Fruit fly (Drosophila melanogaster) whole organism, embryonic: ENCODE results near the gene CG11600.
A peak's percentile ranks its signal among the peaks of the same experiment; 100 is the strongest.

Source experiments
- Abd-B ChIP-seq: fragments of 200-800 bp; sonication (Bioruptor generic); optimal IDR thresholded peaks from 2 replicates; lab custom pipeline; 2018; ENCODE audit warnings: missing biosample characterization, mild to moderate bottlenecking, missing genetic modification characterization, moderate library complexity
- Adf1 ChIP-seq: fragments of 200-800 bp; sonication (Bioruptor generic); IDR thresholded peaks from 2 replicates; pipeline ENCODE4 v1.3.6; 2022; ENCODE audit warnings: missing biosample characterization, missing genetic modification characterization
- CG12769 ChIP-seq: fragments of 200-800 bp; sonication (Bioruptor generic); optimal IDR thresholded peaks from 2 replicates; lab custom pipeline; 2019; ENCODE audit warnings: missing biosample characterization, mild to moderate bottlenecking, missing genetic modification characterization, moderate library complexity
- CG13287 ChIP-seq: fragments of 200-800 bp; sonication (Bioruptor generic); IDR thresholded peaks from 2 replicates; pipeline ENCODE4 v1.3.6; 2022; ENCODE audit warnings: missing biosample characterization, missing genetic modification characterization; ENCODE audit not compliant: partially characterized antibody
- CG15269 ChIP-seq: fragments of 200-800 bp; sonication (Bioruptor generic); optimal IDR thresholded peaks from 2 replicates; lab custom pipeline; 2018; ENCODE audit warnings: missing biosample characterization, mild to moderate bottlenecking, missing genetic modification characterization, moderate library complexity
- CG16779 ChIP-seq: fragments of 200-800 bp; sonication (Bioruptor generic); IDR thresholded peaks from 2 replicates; pipeline ENCODE4 v1.3.6; 2022; ENCODE audit warnings: missing biosample characterization, missing genetic modification characterization
- CG18619 ChIP-seq: fragments of 200-800 bp; sonication (Bioruptor generic); optimal IDR thresholded peaks from 3 replicates; lab custom pipeline; 2017; ENCODE audit warnings: missing biosample characterization, mild to moderate bottlenecking, missing genetic modification characterization
- CG18764 ChIP-seq: fragments of 200-800 bp; sonication (Bioruptor generic); optimal IDR thresholded peaks from 3 replicates; lab custom pipeline; 2016; ENCODE audit warnings: missing biosample characterization, missing genetic modification characterization
- CG7372 ChIP-seq: fragments of 200-800 bp; sonication (Bioruptor generic); IDR thresholded peaks from 2 replicates; pipeline ENCODE4 v1.3.6; 2022; ENCODE audit warnings: missing biosample characterization, missing genetic modification characterization
- CG7987 ChIP-seq: fragments of 200-800 bp; sonication (Bioruptor generic); optimal IDR thresholded peaks from 2 replicates; lab custom pipeline; 2018; ENCODE audit warnings: missing biosample characterization, mild to moderate bottlenecking, missing genetic modification characterization, moderate library complexity
- CG8944 ChIP-seq: fragments of 200-800 bp; sonication (Bioruptor generic); optimal IDR thresholded peaks from 3 replicates; lab custom pipeline; 2016; ENCODE audit warnings: missing biosample characterization, missing genetic modification characterization
- Dll ChIP-seq: fragments of 200-800 bp; sonication (Bioruptor generic); IDR thresholded peaks from 4 replicates; pipeline ENCODE4 v1.3.6; 2022; ENCODE audit warnings: missing biosample characterization, missing genetic modification characterization; ENCODE audit not compliant: partially characterized antibody
- Eip74EF ChIP-seq, 2 experiments: fragments of 200-800 bp in 1 of 2; fragments of >200 bp in 1 of 2; sonication (Bioruptor generic) in 1 of 2; optimal IDR thresholded peaks; 2 replicates each; lab custom pipeline; 2017 to 2019; ENCODE audit warnings: missing biosample characterization in 2 of 2, missing genetic modification characterization in 2 of 2, mild to moderate bottlenecking in 1 of 2, moderate library complexity in 1 of 2
- Ets97D ChIP-seq: fragments of 200-800 bp; sonication (Bioruptor generic); optimal IDR thresholded peaks from 3 replicates; lab custom pipeline; 2016; ENCODE audit warnings: missing biosample characterization, missing genetic modification characterization
- Hmr ChIP-seq: fragments of 200-800 bp; sonication (Bioruptor generic); optimal IDR thresholded peaks from 3 replicates; lab custom pipeline; 2017; ENCODE audit warnings: mild to moderate bottlenecking, missing biosample characterization, missing genetic modification reagents, missing genetic modification characterization
- MTF-1 ChIP-seq: fragments of 200-800 bp; sonication (Bioruptor generic); optimal IDR thresholded peaks from 2 replicates; lab custom pipeline; 2018; ENCODE audit warnings: missing biosample characterization, mild to moderate bottlenecking, missing genetic modification characterization, borderline replicate concordance
- Med ChIP-seq: fragments of 200-800 bp; sonication (Bioruptor generic); peaks from one replicate; lab custom pipeline; 2016; ENCODE audit warnings: missing biosample characterization, missing genetic modification characterization, mild to moderate bottlenecking, inconsistent platforms, moderate library complexity
- Scr ChIP-seq: fragments of 200-800 bp; sonication (Bioruptor generic); IDR thresholded peaks from 2 replicates; pipeline ENCODE4 v1.3.6; 2022; ENCODE audit warnings: missing biosample characterization, missing genetic modification characterization; ENCODE audit not compliant: partially characterized antibody
- Trl ChIP-seq, 3 experiments: fragments of >200 bp in 2 of 3; fragments of 200-800 bp in 1 of 3; sonication (Bioruptor generic) in 1 of 3; optimal IDR thresholded peaks; 2 replicates in 1 of 3; 3 replicates in 2 of 3; lab custom pipeline; 2016 to 2017; ENCODE audit warnings: missing biosample characterization in 1 of 3, missing genetic modification characterization in 1 of 3
- Usf ChIP-seq: fragments of 200-800 bp; sonication (Bioruptor generic); optimal IDR thresholded peaks from 2 replicates; lab custom pipeline; 2017; ENCODE audit warnings: missing genotype, missing biosample characterization, missing genetic modification characterization
- Xrp1 ChIP-seq: fragments of 200-800 bp; sonication (Bioruptor generic); IDR thresholded peaks from 2 replicates; pipeline ENCODE4 v1.3.6; 2022; ENCODE audit warnings: missing biosample characterization, missing genetic modification characterization
- ase ChIP-seq: fragments of 200-800 bp; sonication (Bioruptor generic); IDR thresholded peaks from 3 replicates; pipeline ENCODE4 v1.3.6; 2022; ENCODE audit warnings: missing biosample characterization, missing genetic modification characterization
- bbx ChIP-seq: fragments of 200-800 bp; sonication (Bioruptor generic); IDR thresholded peaks from 2 replicates; pipeline ENCODE4 v1.3.6; 2022; ENCODE audit warnings: missing biosample characterization, missing genetic modification characterization; ENCODE audit not compliant: partially characterized antibody
- chinmo ChIP-seq: fragments of 200-800 bp; sonication (Bioruptor generic); IDR thresholded peaks from 4 replicates; pipeline ENCODE4 v1.3.6; 2022; ENCODE audit warnings: missing biosample characterization, missing genetic modification characterization; ENCODE audit not compliant: partially characterized antibody
- da ChIP-seq: fragments of 200-800 bp; sonication (Bioruptor generic); optimal IDR thresholded peaks from 2 replicates; lab custom pipeline; 2016; ENCODE audit warnings: missing biosample characterization, missing genetic modification characterization
- dm ChIP-seq: fragments of 200-800 bp; sonication (Bioruptor generic); optimal IDR thresholded peaks from 3 replicates; lab custom pipeline; 2016; ENCODE audit warnings: missing biosample characterization, missing genetic modification characterization
- eyg ChIP-seq: fragments of 200-800 bp; sonication (Bioruptor generic); optimal IDR thresholded peaks from 3 replicates; lab custom pipeline; 2016; ENCODE audit warnings: missing biosample characterization, missing genetic modification characterization
- lab ChIP-seq: fragments of 200-800 bp; sonication (Bioruptor generic); optimal IDR thresholded peaks from 3 replicates; lab custom pipeline; 2017; ENCODE audit warnings: missing biosample characterization, missing genetic modification characterization, mild to moderate bottlenecking, moderate library complexity, missing genetic modification reagents
- lbe ChIP-seq: fragments of 200-800 bp; sonication (Bioruptor generic); optimal IDR thresholded peaks from 2 replicates; lab custom pipeline; 2016; ENCODE audit warnings: missing biosample characterization, mild to moderate bottlenecking, missing genetic modification characterization
- nau ChIP-seq: fragments of 200-800 bp; sonication (Bioruptor generic); optimal IDR thresholded peaks from 3 replicates; lab custom pipeline; 2017; ENCODE audit warnings: missing biosample characterization, mild to moderate bottlenecking, missing genetic modification characterization, missing genetic modification reagents
- onecut ChIP-seq: fragments of 200-800 bp; sonication (Bioruptor generic); IDR thresholded peaks from 2 replicates; pipeline ENCODE4 v1.3.6; 2022; ENCODE audit warnings: missing biosample characterization, missing genetic modification characterization
- peb ChIP-seq: fragments of 200-800 bp; sonication (Bioruptor generic); IDR thresholded peaks from 2 replicates; pipeline ENCODE4 v1.3.6; 2022; ENCODE audit warnings: missing biosample characterization, missing genetic modification characterization
- pum ChIP-seq: fragments of 200-800 bp; sonication (Bioruptor generic); optimal IDR thresholded peaks from 2 replicates; lab custom pipeline; 2016; ENCODE audit warnings: missing biosample characterization, missing genetic modification characterization
- sd ChIP-seq: fragments of 200-800 bp; sonication (Bioruptor generic); optimal IDR thresholded peaks from 3 replicates; lab custom pipeline; 2018; ENCODE audit warnings: missing biosample characterization, mild to moderate bottlenecking, missing genetic modification characterization, moderate library complexity
- usp ChIP-seq: fragments of >200 bp; optimal IDR thresholded peaks from 2 replicates; lab custom pipeline; 2017; ENCODE audit warnings: missing biosample characterization, missing genetic modification characterization
- z ChIP-seq: fragments of 200-800 bp; sonication (Bioruptor generic); IDR thresholded peaks from 3 replicates; pipeline ENCODE4 v1.3.6; 2022; ENCODE audit warnings: missing biosample characterization, missing genetic modification characterization
- zen2 ChIP-seq: fragments of 200-800 bp; sonication (Bioruptor generic); IDR thresholded peaks from 3 replicates; pipeline ENCODE4 v1.3.6; 2022; ENCODE audit warnings: missing biosample characterization, missing genetic modification characterization; ENCODE audit not compliant: partially characterized antibody

The CG11600 gene

dm6 chr3R:12595187-12595889 lies 41.0 kb upstream of the CG11600 start, which contains the start of gene Octbeta2R (continued):
- TF ChIP-seq lbe (GFP tag; lab: Kevin White, UChicago) (no peak), CG18764 (GFP tag; lab: Kevin White, UChicago) (no peak), Ets97D (GFP tag; lab: Kevin White, UChicago) (no peak), CG18619 (GFP tag; lab: Kevin White, UChicago) (no peak), Xrp1 (GFP tag; lab: Robert Waterston, UW) (no peak), lab (GFP tag; lab: Kevin White, UChicago) (peak; percentile 30), CG7372 (peak; percentile 91), eyg (GFP tag; lab: Kevin White, UChicago) (no peak), Abd-B (GFP tag; lab: Kevin White, UChicago) (no peak), nau (GFP tag; lab: Kevin White, UChicago) (no peak), Med (GFP tag; lab: Kevin White, UChicago) (peak; percentile 78), CG8944 (GFP tag; lab: Kevin White, UChicago) (no peak), MTF-1 (no peak), sd (tag; lab: Kevin White, UChicago) (peak; percentile 72), da (GFP tag; lab: Kevin White, UChicago) (no peak), CG15269 (peak; percentile 9), CG12769 (peak; percentile 22), Hmr (peak; percentile 1), Usf (no peak), onecut (GFP tag; lab: Robert Waterston, UW) (no peak), CG16779 (0 out of 2 replicates have a peak, but pooled peaks have one; percentile 62), CG13287 (GFP tag; lab: Robert Waterston, UW) (peak; percentile 55; the same call in 1 of the 2 replicates), dm (GFP tag; lab: Kevin White, UChicago) (no peak)

dm6 chr3R:12595890-12596215 lies 40.5 kb upstream of the CG11600 start:
- TF ChIP-seq Eip74EF (GFP tag; optimal IDR thresholded peaks at IDR 0.05; lab: Kevin White, UChicago), result peak in 1 of 2 experiments; percentile 10
- TF ChIP-seq chinmo (GFP tag; lab: Robert Waterston, UW), result peak; percentile 82; the same call in 2 of the 4 replicates
- no peak for TF ChIP-seq pum (GFP tag; lab: Kevin White, UChicago)
- TF ChIP-seq Adf1 (GFP tag; lab: Robert Waterston, UW), result peak; percentile 99
- TF ChIP-seq CG7987, result no peak
- TF ChIP-seq usp (GFP tag; lab: Kevin White, UChicago), result no peak
- 0 out of 4 replicates have a peak, but pooled peaks have one; percentile 27 for TF ChIP-seq Dll (GFP tag; lab: Robert Waterston, UW)
- TF ChIP-seq zen2 (GFP tag; lab: Robert Waterston, UW), result peak; percentile 43; the same call in 1 of the 3 replicates
- TF ChIP-seq Scr (GFP tag; lab: Robert Waterston, UW), result 0 out of 2 replicates have a peak, but pooled peaks have one; percentile 11
- peak; percentile 28 to 43 for TF ChIP-seq Trl (optimal IDR thresholded peaks at IDR 0.05; lab: Kevin White, UChicago)
- no peak for TF ChIP-seq Trl (GFP tag; optimal IDR thresholded peaks at IDR 0.05; lab: Kevin White, UChicago)
- TF ChIP-seq ase (GFP tag; lab: Robert Waterston, UW), result no peak
- TF ChIP-seq z (GFP tag; lab: Robert Waterston, UW), result peak; percentile 98
- TF ChIP-seq bbx, result peak; percentile 31; the same call in 1 of the 2 replicates
- TF ChIP-seq peb (GFP tag; lab: Robert Waterston, UW), result no peak
